Worm (Caenorhabditis elegans): ENCODE data around the gene F13B6.3.
A peak's percentile ranks its signal among the peaks of the same experiment; 100 is the strongest.
"Not testable (repeated sequence)": the region's sequence is repeated elsewhere in the genome, so short reads cannot be mapped to it uniquely, and the experiment has no call there.

DNA sequence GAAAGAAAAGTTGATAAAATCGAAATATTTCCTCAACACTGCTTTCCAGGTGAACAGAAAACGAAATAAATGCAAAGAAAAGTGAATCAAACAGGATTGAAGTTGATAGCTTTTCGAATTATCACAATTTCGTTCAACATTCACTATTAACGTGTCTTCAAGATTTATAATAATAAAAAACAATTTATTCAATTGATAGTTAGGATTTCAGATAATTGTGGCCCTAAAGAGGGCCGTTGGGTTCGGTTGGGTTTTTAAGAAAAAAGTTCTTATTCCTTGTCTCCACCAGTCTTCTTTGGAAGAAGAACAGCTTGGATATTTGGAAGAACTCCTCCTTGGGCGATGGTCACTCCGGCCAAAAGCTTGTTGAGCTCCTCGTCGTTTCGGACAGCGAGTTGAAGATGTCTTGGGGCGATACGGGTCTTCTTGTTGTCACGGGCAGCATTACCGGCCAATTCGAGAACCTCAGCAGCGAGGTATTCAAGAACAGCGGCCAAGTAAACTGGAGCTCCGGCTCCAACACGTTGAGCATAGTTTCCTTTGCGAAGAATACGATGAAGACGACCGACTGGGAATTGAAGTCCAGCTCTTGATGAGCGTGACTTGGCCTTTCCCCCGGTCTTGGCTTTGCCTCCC lies 19.9 kb upstream of the F13B6.3 start:
- not testable (repeated sequence) for TF ChIP-seq ztf-29 (GFP tag; IDR thresholded peaks at IDR 0.05); med-1 (GFP tag; optimal IDR thresholded peaks at IDR 0.05; ENCODE audit: insufficient read depth); klf-2 (GFP tag; conservative IDR thresholded peaks at IDR 0.05); cog-1 (tag; optimal IDR thresholded peaks at IDR 0.05); flt-1 (GFP tag; IDR thresholded peaks at IDR 0.05)
- 0 out of 2 replicates have a peak, but pooled peaks have one; percentile 8 for TF ChIP-seq tab-1 (GFP tag; IDR thresholded peaks at IDR 0.05)

Measured in whole organism, midembryonic.